Fruit fly (Drosophila melanogaster): Measurements from ENCODE around the gene CG14301.

CG14301 gene

DNA sequence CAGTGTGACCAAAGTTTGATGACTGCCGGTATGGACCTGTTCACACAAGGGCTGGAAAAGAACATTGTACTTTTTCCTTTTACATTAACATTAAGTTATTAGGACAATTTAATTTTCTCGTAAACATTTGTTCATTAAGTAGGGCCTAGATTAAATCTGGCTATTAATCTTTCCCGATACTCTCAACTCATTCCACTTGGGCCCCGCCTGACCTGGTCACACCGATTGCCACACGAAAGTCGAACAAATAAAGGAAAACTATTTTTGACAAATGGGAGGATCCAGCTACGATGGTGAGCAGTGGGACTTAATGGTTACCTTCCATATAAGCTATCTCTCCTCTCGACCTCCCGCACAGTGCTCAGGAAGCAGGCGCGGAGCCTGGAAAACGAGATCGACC, 22.3 kb upstream of the CG14301 start, which contains the start of the genes Cpsf73 and Gos28 (continued):
- TF ChIP-seq CG43689 (GFP tag; IDR thresholded peaks at IDR 0.05) (no peak), cas (GFP tag; IDR thresholded peaks at IDR 0.05) (no peak), CG10462 (GFP tag; optimal IDR thresholded peaks at IDR 0.05) (no peak), CG2875 (GFP tag; optimal IDR thresholded peaks at IDR 0.05) (no peak), en (GFP tag; optimal IDR thresholded peaks at IDR 0.05) (no peak), yki (optimal IDR thresholded peaks at IDR 0.05) (no peak), tgo (GFP tag; IDR thresholded peaks at IDR 0.05) (no peak), Side (GFP tag; optimal IDR thresholded peaks at IDR 0.05) (no peak), CG14710 (tag; optimal IDR thresholded peaks at IDR 0.05) (peak; percentile 61), TFAM (GFP tag; optimal IDR thresholded peaks at IDR 0.05) (no peak), CG18619 (GFP tag; optimal IDR thresholded peaks at IDR 0.05) (no peak), CG17328 (GFP tag; IDR thresholded peaks at IDR 0.05) (0 out of 2 replicates have a peak, but pooled peaks have one; percentile 25), stwl (tag; optimal IDR thresholded peaks at IDR 0.05) (peak; percentile 75), CG16779 (GFP tag; IDR thresholded peaks at IDR 0.05) (no peak), CG2889 (GFP tag; IDR thresholded peaks at IDR 0.05) (no peak), BtbVII (GFP tag; optimal IDR thresholded peaks at IDR 0.05) (no peak), E2f2 (GFP tag; IDR thresholded peaks at IDR 0.05) (peak; percentile 44; the same call in 1 of the 2 replicates), CG15269 (tag; optimal IDR thresholded peaks at IDR 0.05) (no peak), CG14050 (GFP tag; IDR thresholded peaks at IDR 0.05) (no peak), shn (GFP tag; optimal IDR thresholded peaks at IDR 0.05) (no peak), CG3847 (GFP tag; IDR thresholded peaks at IDR 0.05) (peak; percentile 62)

DNA sequence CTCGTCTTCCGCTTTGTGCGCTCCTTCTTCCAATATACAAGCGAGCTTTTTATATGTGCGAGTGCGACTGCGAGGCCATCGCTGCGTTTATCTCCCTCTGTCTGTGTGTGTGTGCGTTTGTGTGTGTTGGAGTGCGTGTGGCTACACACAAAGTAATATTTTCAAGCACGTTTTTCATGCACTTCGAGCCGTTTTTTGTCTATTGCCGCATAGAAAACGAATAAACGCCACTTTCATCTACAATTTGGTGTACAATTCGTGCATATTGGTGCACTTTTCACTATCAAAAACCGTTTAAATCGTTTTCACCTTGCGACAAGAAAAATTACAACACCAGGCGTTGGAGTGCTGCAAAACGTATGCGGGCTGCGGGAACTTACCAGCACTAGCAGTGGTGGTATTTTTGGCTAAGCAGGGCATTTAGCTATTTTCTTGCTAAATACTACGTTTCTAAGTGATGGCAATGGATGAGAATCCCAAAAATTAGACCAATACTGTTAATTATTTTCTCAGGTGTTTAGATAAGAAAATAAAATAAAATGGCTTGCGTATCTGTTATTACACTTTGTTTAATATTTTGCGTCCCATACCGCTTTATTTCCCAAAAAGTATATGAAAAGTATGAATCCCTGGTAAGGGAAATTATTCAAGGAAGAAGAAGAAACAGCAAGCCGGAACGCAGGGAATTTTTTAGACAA, 17.8 kb upstream of the CG14301 start, which contains the start of the genes CG31224 and CstF64:
TSS of gene CG31224 (minus strand) at position 365 of the 698 bp plus-strand sequence.
TSS of gene CstF64 (plus strand) at position 674 of the 698 bp plus-strand sequence.
- TF ChIP-seq CG14860 (GFP tag; IDR thresholded peaks at IDR 0.05; ENCODE audit: partially characterized antibody) (no peak), CG8359 (GFP tag; optimal IDR thresholded peaks at IDR 0.05; ENCODE audit: borderline replicate concordance) (no peak), tll (GFP tag; optimal IDR thresholded peaks at IDR 0.05) (no peak), ato (GFP tag; IDR thresholded peaks at IDR 0.05; ENCODE audit: partially characterized antibody) (no peak), CG1603 (tag; optimal IDR thresholded peaks at IDR 0.05) (no peak), CG9797 (GFP tag; optimal IDR thresholded peaks at IDR 0.05) (peak; percentile 50), Nf-YB (GFP tag; optimal IDR thresholded peaks at IDR 0.05) (peak; percentile 63), slp2 (GFP tag; optimal IDR thresholded peaks at IDR 0.05) (peak; percentile 79), Hey (tag; optimal IDR thresholded peaks at IDR 0.05) (no peak), CG11723 (GFP tag; optimal IDR thresholded peaks at IDR 0.05) (peak; percentile 82), slbo (GFP tag; IDR thresholded peaks at IDR 0.05) (peak; percentile 94), wor (GFP tag; IDR thresholded peaks at IDR 0.05) (peak; percentile 71), CG1024 (GFP tag; IDR thresholded peaks at IDR 0.05) (peak; percentile 45; the same call in 1 of the 2 replicates), disco-r (GFP tag; optimal IDR thresholded peaks at IDR 0.05) (peak; percentile 81), Rfx (GFP tag; IDR thresholded peaks at IDR 0.05) (peak; percentile 87), hkb (optimal IDR thresholded peaks at IDR 0.05) (peak; percentile 80), hkb (GFP tag; IDR thresholded peaks at IDR 0.05) (peak; percentile 76), cas (GFP tag; IDR thresholded peaks at IDR 0.05) (peak; percentile 51; the same call in 1 of the 2 replicates), CG6683 (GFP tag; optimal IDR thresholded peaks at IDR 0.05) (peak; percentile 59), CG4360 (GFP tag; IDR thresholded peaks at IDR 0.05) (no peak), CG7928 (GFP tag; optimal IDR thresholded peaks at IDR 0.05) (peak; percentile 94), vvl (GFP tag; IDR thresholded peaks at IDR 0.05) (peak; percentile 90), Fer3 (tag; optimal IDR thresholded peaks at IDR 0.05) (peak; percentile 75), CG6854 (GFP tag; optimal IDR thresholded peaks at IDR 0.05) (peak; percentile 27), CG2875 (GFP tag; optimal IDR thresholded peaks at IDR 0.05) (peak; percentile 67), aop (GFP tag; IDR thresholded peaks at IDR 0.05) (no peak), jing (GFP tag; optimal IDR thresholded peaks at IDR 0.05) (peak; percentile 65), slou (GFP tag; optimal IDR thresholded peaks at IDR 0.05) (peak; percentile 67), CG34224 (GFP tag; IDR thresholded peaks at IDR 0.05; ENCODE audit: partially characterized antibody) (no peak), chn (GFP tag; optimal IDR thresholded peaks at IDR 0.05) (peak; percentile 91), CG31388 (GFP tag; optimal IDR thresholded peaks at IDR 0.05) (peak; percentile 52)
